Fruit fly (Drosophila melanogaster) whole organism, embryonic: ENCODE data around the gene CG44270.

Experiments used
- Asciz ChIP-seq: fragments of 200-800 bp; sonication (Bioruptor generic); optimal IDR thresholded peaks from 2 replicates; lab custom pipeline; 2017; ENCODE audit warnings: missing biosample characterization, mild to moderate bottlenecking, missing genetic modification characterization, missing genetic modification reagents
- CG10543 ChIP-seq: fragments of 200-800 bp; sonication (Bioruptor generic); optimal IDR thresholded peaks from 3 replicates; lab custom pipeline; 2017; ENCODE audit warnings: missing biosample characterization, mild to moderate bottlenecking, missing genetic modification characterization, moderate library complexity
- CG12155 ChIP-seq: fragments of 200-800 bp; sonication (Bioruptor generic); optimal IDR thresholded peaks from 3 replicates; lab custom pipeline; 2016; ENCODE audit warnings: missing biosample characterization, missing genetic modification characterization
- CG12299 ChIP-seq: fragments of 200-800 bp; sonication (Bioruptor generic); optimal IDR thresholded peaks from 2 replicates; lab custom pipeline; 2018; ENCODE audit warnings: missing biosample characterization, mild to moderate bottlenecking, missing genetic modification characterization
- CG1647 ChIP-seq: fragments of 200-800 bp; sonication (Bioruptor generic); optimal IDR thresholded peaks from 3 replicates; lab custom pipeline; 2016; ENCODE audit warnings: missing biosample characterization, missing genetic modification characterization
- CG17612 ChIP-seq: fragments of 200-800 bp; sonication (Bioruptor generic); IDR thresholded peaks from 2 replicates; pipeline ENCODE4 v1.3.6; 2022; ENCODE audit warnings: missing biosample characterization, missing genetic modification characterization
- CG17912 ChIP-seq: fragments of 200-800 bp; sonication (Bioruptor generic); optimal IDR thresholded peaks from 2 replicates; lab custom pipeline; 2018; ENCODE audit warnings: missing biosample characterization, mild to moderate bottlenecking, missing genetic modification characterization
- CG2875 ChIP-seq: fragments of 200-800 bp; sonication (Bioruptor generic); optimal IDR thresholded peaks from 2 replicates; lab custom pipeline; 2017; ENCODE audit warnings: missing biosample characterization, mild to moderate bottlenecking, missing genetic modification characterization, missing genetic modification reagents
- CG3065 ChIP-seq: fragments of 200-800 bp; sonication (Bioruptor generic); optimal IDR thresholded peaks from 2 replicates; lab custom pipeline; 2016; ENCODE audit warnings: missing biosample characterization, missing genetic modification characterization
- CG31224 ChIP-seq: fragments of 200-800 bp; sonication (Bioruptor generic); IDR thresholded peaks from 2 replicates; pipeline ENCODE4 v1.3.6; 2022; ENCODE audit warnings: missing biosample characterization, missing genetic modification characterization
- CG31365 ChIP-seq: fragments of 200-800 bp; sonication (Bioruptor generic); optimal IDR thresholded peaks from 2 replicates; lab custom pipeline; 2018; ENCODE audit warnings: missing biosample characterization, mild to moderate bottlenecking, missing genetic modification characterization
- CG31388 ChIP-seq: fragments of 200-800 bp; sonication (Bioruptor generic); optimal IDR thresholded peaks from 2 replicates; lab custom pipeline; 2016; ENCODE audit warnings: missing biosample characterization, missing genetic modification characterization
- CG31441 ChIP-seq: fragments of 200-800 bp; sonication (Bioruptor generic); IDR thresholded peaks from 2 replicates; pipeline ENCODE4 v1.3.6; 2022; ENCODE audit warnings: missing biosample characterization, missing genetic modification characterization
- CG3847 ChIP-seq: fragments of 200-800 bp; sonication (Bioruptor generic); IDR thresholded peaks from 2 replicates; pipeline ENCODE4 v1.3.6; 2022; ENCODE audit warnings: missing biosample characterization, missing genetic modification characterization
- CG5245 ChIP-seq: fragments of 200-800 bp; sonication (Bioruptor generic); optimal IDR thresholded peaks from 3 replicates; lab custom pipeline; 2016; ENCODE audit warnings: missing biosample characterization, missing genetic modification characterization
- CG8281 ChIP-seq: fragments of 200-800 bp; sonication (Bioruptor generic); optimal IDR thresholded peaks from 2 replicates; lab custom pipeline; 2018; ENCODE audit warnings: missing biosample characterization, mild to moderate bottlenecking, missing genetic modification characterization, moderate library complexity
- CTCF ChIP-seq: fragments of 200-800 bp; sonication (Bioruptor generic); optimal IDR thresholded peaks from 2 replicates; lab custom pipeline; 2017; ENCODE audit warnings: missing biosample characterization, mild to moderate bottlenecking, missing genetic modification characterization, moderate library complexity
- Chrac-16 ChIP-seq: fragments of 200-800 bp; sonication (Bioruptor generic); optimal IDR thresholded peaks from 3 replicates; lab custom pipeline; 2016; ENCODE audit warnings: missing biosample characterization, missing genetic modification characterization
- Drgx ChIP-seq: fragments of 200-800 bp; sonication (Bioruptor generic); IDR thresholded peaks from 2 replicates; pipeline ENCODE4 v1.3.6; 2022; ENCODE audit warnings: missing biosample characterization, missing genetic modification characterization
- ERR ChIP-seq: fragments of 200-800 bp; sonication (Bioruptor generic); optimal IDR thresholded peaks from 2 replicates; lab custom pipeline; 2016; ENCODE audit warnings: missing biosample characterization, missing genetic modification characterization
- Hr39 ChIP-seq: fragments of >200 bp; optimal IDR thresholded peaks from 2 replicates; lab custom pipeline; 2017
- Lpt ChIP-seq: fragments of >200 bp; optimal IDR thresholded peaks from 2 replicates; lab custom pipeline; 2018; ENCODE audit warnings: missing biosample characterization, missing genetic modification characterization
- MTF-1 ChIP-seq: fragments of 200-800 bp; sonication (Bioruptor generic); optimal IDR thresholded peaks from 2 replicates; lab custom pipeline; 2018; ENCODE audit warnings: missing biosample characterization, mild to moderate bottlenecking, missing genetic modification characterization, borderline replicate concordance
- Mes4 ChIP-seq: fragments of 200-800 bp; sonication (Bioruptor generic); optimal IDR thresholded peaks from 2 replicates; lab custom pipeline; 2016; ENCODE audit warnings: missing biosample characterization, missing genetic modification characterization
- Pdp1 ChIP-seq, 2 experiments: fragments of 200-800 bp; sonication (Bioruptor generic); optimal IDR thresholded peaks; 3 replicates each; lab custom pipeline; 2016; ENCODE audit warnings: missing biosample characterization in 2 of 2, missing genetic modification characterization in 2 of 2, mild to moderate bottlenecking in 1 of 2, moderate library complexity in 1 of 2
- Ptx1 ChIP-seq: fragments of 200-800 bp; sonication (Bioruptor generic); IDR thresholded peaks from 2 replicates; pipeline ENCODE4 v1.3.6; 2022; ENCODE audit warnings: missing biosample characterization, missing genetic modification characterization
- Sin3A ChIP-seq: fragments of >200 bp; optimal IDR thresholded peaks from 2 replicates; lab custom pipeline; 2018
- TFAM ChIP-seq: fragments of 200-800 bp; sonication (Bioruptor generic); optimal IDR thresholded peaks from 2 replicates; lab custom pipeline; 2017; ENCODE audit warnings: missing biosample characterization, missing genetic modification characterization, inconsistent platforms
- Xbp1 ChIP-seq: fragments of 200-800 bp; sonication (Bioruptor generic); optimal IDR thresholded peaks from 3 replicates; lab custom pipeline; 2016; ENCODE audit warnings: missing biosample characterization, mild to moderate bottlenecking, missing genetic modification characterization
- chif ChIP-seq, 2 experiments: fragments of 200-800 bp; sonication (Bioruptor generic); optimal IDR thresholded peaks; 3 replicates each; lab custom pipeline; 2016; ENCODE audit warnings: missing biosample characterization in 2 of 2, missing genetic modification characterization in 2 of 2
- chm ChIP-seq: fragments of 200-800 bp; sonication (Bioruptor generic); IDR thresholded peaks from 2 replicates; pipeline ENCODE4 v1.3.6; 2022; ENCODE audit warnings: missing biosample characterization, missing genetic modification characterization
- crol ChIP-seq: fragments of 200-800 bp; sonication (Bioruptor generic); IDR thresholded peaks from 2 replicates; pipeline ENCODE4 v1.3.6; 2022; ENCODE audit warnings: missing biosample characterization, missing genetic modification characterization
- esg ChIP-seq: fragments of 200-800 bp; sonication (Bioruptor generic); conservative IDR thresholded peaks from 2 replicates; pipeline ENCODE4 v1.3.6; 2022; ENCODE audit warnings: missing biosample characterization, missing genetic modification characterization
- fd64A ChIP-seq: fragments of 200-800 bp; sonication (Bioruptor generic); optimal IDR thresholded peaks from 3 replicates; lab custom pipeline; 2018; ENCODE audit warnings: missing biosample characterization, mild to moderate bottlenecking, missing genetic modification characterization
- gsb ChIP-seq: fragments of 200-800 bp; sonication (Bioruptor generic); IDR thresholded peaks from 2 replicates; pipeline ENCODE4 v1.3.6; 2022; ENCODE audit warnings: missing biosample characterization, missing genetic modification characterization
- gt ChIP-seq: fragments of 200-800 bp; sonication (Bioruptor generic); IDR thresholded peaks from 2 replicates; pipeline ENCODE4 v1.3.6; 2022; ENCODE audit warnings: missing biosample characterization, missing genetic modification characterization
- kay ChIP-seq: fragments of 200-800 bp; sonication (Bioruptor generic); optimal IDR thresholded peaks from 2 replicates; lab custom pipeline; 2016; ENCODE audit warnings: missing biosample characterization, missing genetic modification characterization
- knrl ChIP-seq: fragments of 200-800 bp; sonication (Bioruptor generic); IDR thresholded peaks from 3 replicates; pipeline ENCODE4 v1.3.6; 2022; ENCODE audit warnings: missing biosample characterization, missing genetic modification characterization; ENCODE audit not compliant: partially characterized antibody
- lbe ChIP-seq: fragments of 200-800 bp; sonication (Bioruptor generic); optimal IDR thresholded peaks from 2 replicates; lab custom pipeline; 2016; ENCODE audit warnings: missing biosample characterization, mild to moderate bottlenecking, missing genetic modification characterization
- lola ChIP-seq, 3 experiments: fragments of >200 bp in 2 of 3; fragments of 200-800 bp in 1 of 3; sonication (Bioruptor generic) in 1 of 3; optimal IDR thresholded peaks; 2 replicates each; lab custom pipeline; 2017 to 2019; ENCODE audit warnings: missing biosample characterization in 3 of 3, missing genetic modification characterization in 3 of 3, mild to moderate bottlenecking in 1 of 3, moderate library complexity in 1 of 3
- lov ChIP-seq, 2 experiments: fragments of 200-800 bp in 1 of 2; fragments of >200 bp in 1 of 2; sonication (Bioruptor generic) in 1 of 2; IDR thresholded peaks in 1 of 2; optimal IDR thresholded peaks in 1 of 2; 2 replicates in 1 of 2; 3 replicates in 1 of 2; pipeline versions ENCODE4 v1.3.6 to Lab custom; 2017 to 2022; ENCODE audit warnings: missing biosample characterization in 1 of 2, missing genetic modification characterization in 1 of 2
- luna ChIP-seq: fragments of 200-800 bp; sonication (Bioruptor generic); optimal IDR thresholded peaks from 2 replicates; lab custom pipeline; 2016; ENCODE audit warnings: missing biosample characterization, missing genetic modification characterization
- nerfin-1 ChIP-seq: fragments of 200-800 bp; sonication (Bioruptor generic); optimal IDR thresholded peaks from 3 replicates; lab custom pipeline; 2019; ENCODE audit warnings: missing biosample characterization, mild to moderate bottlenecking, missing genetic modification characterization, moderate library complexity
- nmo ChIP-seq: fragments of 200-800 bp; sonication (Bioruptor generic); optimal IDR thresholded peaks from 2 replicates; lab custom pipeline; 2018; ENCODE audit warnings: missing biosample characterization, mild to moderate bottlenecking, missing genetic modification characterization, moderate library complexity
- oc ChIP-seq: fragments of 200-800 bp; sonication (Bioruptor generic); optimal IDR thresholded peaks from 2 replicates; lab custom pipeline; 2018; ENCODE audit warnings: missing biosample characterization, mild to moderate bottlenecking, missing genetic modification characterization, moderate library complexity
- pho ChIP-seq: fragments of 200-800 bp; sonication (Bioruptor generic); optimal IDR thresholded peaks from 2 replicates; lab custom pipeline; 2016; ENCODE audit warnings: missing biosample characterization, missing genetic modification characterization
- schlank ChIP-seq: fragments of 200-800 bp; sonication (Bioruptor generic); optimal IDR thresholded peaks from 2 replicates; lab custom pipeline; 2018; ENCODE audit warnings: missing biosample characterization, mild to moderate bottlenecking, missing genetic modification characterization
- sug ChIP-seq: fragments of 200-800 bp; optimal IDR thresholded peaks from 2 replicates; lab custom pipeline; 2019; ENCODE audit warnings: missing biosample characterization, mild to moderate bottlenecking, missing genetic modification characterization, moderate library complexity
- tna ChIP-seq: fragments of 200-800 bp; sonication (Bioruptor generic); IDR thresholded peaks from 2 replicates; pipeline ENCODE4 v1.3.6; 2022; ENCODE audit warnings: missing biosample characterization, missing genetic modification characterization; ENCODE audit not compliant: partially characterized antibody
- toy ChIP-seq: fragments of 200-800 bp; sonication (Bioruptor generic); IDR thresholded peaks from 2 replicates; pipeline ENCODE4 v1.3.6; 2022; ENCODE audit warnings: missing biosample characterization, missing genetic modification characterization
- tx ChIP-seq: fragments of 200-800 bp; sonication (Bioruptor generic); optimal IDR thresholded peaks from 2 replicates; lab custom pipeline; 2016; ENCODE audit warnings: missing biosample characterization, missing genetic modification characterization
- zen ChIP-seq: fragments of 200-800 bp; sonication (Bioruptor generic); optimal IDR thresholded peaks from 3 replicates; lab custom pipeline; 2018; ENCODE audit warnings: missing biosample characterization, mild to moderate bottlenecking, missing genetic modification characterization, moderate library complexity

Gene CG44270

DNA sequence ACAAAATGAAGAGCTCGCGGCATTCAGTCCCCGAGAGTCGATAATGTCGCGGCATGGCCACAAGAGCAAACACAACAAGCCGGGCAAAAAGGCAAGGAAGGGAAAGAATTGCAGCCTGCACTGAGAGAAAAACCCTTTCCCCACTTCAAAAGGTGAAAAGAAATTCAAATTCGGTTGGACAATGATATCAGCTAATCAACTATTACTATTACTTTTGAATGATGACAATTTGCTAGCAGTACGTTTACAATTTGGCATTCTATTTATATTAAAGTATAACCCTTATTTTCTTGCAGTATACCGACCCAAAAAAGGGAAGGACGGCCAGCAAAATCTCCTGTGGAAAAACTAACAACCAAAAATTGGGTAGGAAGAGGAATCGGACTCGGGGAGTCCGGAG lies 3.8 kb upstream of the CG44270 start (continued):
- TF ChIP-seq lola (GFP tag; optimal IDR thresholded peaks at IDR 0.05; lab: Kevin White, UChicago): no peak
- no peak for TF ChIP-seq CG12299 (tag; lab: Kevin White, UChicago)
- peak; percentile 55 for TF ChIP-seq CG10543 (GFP tag; lab: Kevin White, UChicago)
- TF ChIP-seq CG3847: peak; percentile 42; the same call in 1 of the 2 replicates
- no peak for TF ChIP-seq tna (GFP tag; lab: Robert Waterston, UW)
- TF ChIP-seq CG17612 (GFP tag; lab: Robert Waterston, UW): no peak
- no peak for TF ChIP-seq knrl (GFP tag; lab: Robert Waterston, UW)
- TF ChIP-seq Hr39 (lab: Kevin White, UChicago): no peak
- no peak for TF ChIP-seq fd64A (GFP tag; lab: Kevin White, UChicago)
- TF ChIP-seq gsb (GFP tag; lab: Robert Waterston, UW): 0 out of 2 replicates have a peak, but pooled peaks have one; percentile 13
- no peak for TF ChIP-seq Sin3A (lab: Kevin White, UChicago)
- peak; percentile 58 for TF ChIP-seq oc
- TF ChIP-seq lov (optimal IDR thresholded peaks at IDR 0.05; lab: Kevin White, UChicago): no peak
- TF ChIP-seq lov (GFP tag; IDR thresholded peaks at IDR 0.05; lab: Robert Waterston, UW): no peak
- TF ChIP-seq schlank: peak; percentile 31
- no peak for TF ChIP-seq crol
- TF ChIP-seq CG12155 (GFP tag; lab: Kevin White, UChicago): no peak
- TF ChIP-seq lbe (GFP tag; lab: Kevin White, UChicago): no peak
- peak; percentile 44 for TF ChIP-seq Asciz (GFP tag; lab: Kevin White, UChicago)
- no peak for TF ChIP-seq TFAM (GFP tag; lab: Kevin White, UChicago)
- TF ChIP-seq kay (GFP tag; lab: Kevin White, UChicago): no peak
- peak; percentile 46 for TF ChIP-seq Mes4 (GFP tag; lab: Kevin White, UChicago)
- peak; percentile 68 for TF ChIP-seq CG31441
- peak; percentile 46 for TF ChIP-seq nmo
- no peak for TF ChIP-seq CG3065 (GFP tag; lab: Kevin White, UChicago)
- no peak for TF ChIP-seq Lpt
- no peak for TF ChIP-seq luna
- TF ChIP-seq zen: no peak
- peak; percentile 24 for TF ChIP-seq nerfin-1 (tag; lab: Kevin White, UChicago)
- TF ChIP-seq CG31388 (GFP tag; lab: Kevin White, UChicago): no peak
- TF ChIP-seq CG31224: no peak; the same call in 1 of the 2 replicates
- TF ChIP-seq gt: no peak
- TF ChIP-seq CG8281 (tag; lab: Kevin White, UChicago): no peak
- TF ChIP-seq Drgx (GFP tag; lab: Robert Waterston, UW): no peak
- no peak for TF ChIP-seq CG17912 (GFP tag; lab: Kevin White, UChicago)
- peak; percentile 9 for TF ChIP-seq CG31365 (tag; lab: Kevin White, UChicago)
- TF ChIP-seq CTCF (GFP tag; lab: Kevin White, UChicago): no peak
- TF ChIP-seq esg (GFP tag; lab: Robert Waterston, UW): peak; percentile 39; the same call in 1 of the 2 replicates
- no peak for TF ChIP-seq ERR (GFP tag; lab: Kevin White, UChicago)
- TF ChIP-seq pho (GFP tag; lab: Kevin White, UChicago): peak; percentile 49
- TF ChIP-seq Xbp1 (GFP tag; lab: Kevin White, UChicago): peak; percentile 71
- TF ChIP-seq toy (GFP tag; lab: Robert Waterston, UW): no peak
- TF ChIP-seq Pdp1 (GFP tag; optimal IDR thresholded peaks at IDR 0.05; lab: Kevin White, UChicago): peak in 1 of 2 experiments; percentile 33
- peak; percentile 42 for TF ChIP-seq Ptx1
- TF ChIP-seq CG5245: peak; percentile 19
- TF ChIP-seq chm (GFP tag; lab: Robert Waterston, UW): 0 out of 2 replicates have a peak, but pooled peaks have one; percentile 14
- peak; percentile 26 for TF ChIP-seq tx (GFP tag; lab: Kevin White, UChicago)
- peak; percentile 29 to 49 for TF ChIP-seq chif (GFP tag; optimal IDR thresholded peaks at IDR 0.05; lab: Kevin White, UChicago)
- peak; percentile 15 for TF ChIP-seq CG2875 (GFP tag; lab: Kevin White, UChicago)
- no peak for TF ChIP-seq CG1647 (GFP tag; lab: Kevin White, UChicago)
- peak; percentile 18 for TF ChIP-seq sug
- no peak for TF ChIP-seq MTF-1 (GFP tag; lab: Kevin White, UChicago)
- TF ChIP-seq Chrac-16: peak; percentile 27
